Fruit fly (Drosophila melanogaster) whole organism, embryonic: Measurements from ENCODE around the gene sdt.
A peak's percentile ranks its signal among the peaks of the same experiment; 100 is the strongest.

ENCODE experiments used
- Atf3 ChIP-seq: fragments of 200-800 bp; sonication (Bioruptor generic); optimal IDR thresholded peaks from 3 replicates; lab custom pipeline; 2016; ENCODE audit warnings: missing biosample characterization, missing genetic modification characterization
- CG12155 ChIP-seq: fragments of 200-800 bp; sonication (Bioruptor generic); optimal IDR thresholded peaks from 3 replicates; lab custom pipeline; 2016; ENCODE audit warnings: missing biosample characterization, missing genetic modification characterization
- CG12391 ChIP-seq: fragments of 200-800 bp; sonication (Bioruptor generic); optimal IDR thresholded peaks from 3 replicates; lab custom pipeline; 2018; ENCODE audit warnings: missing biosample characterization, mild to moderate bottlenecking, missing genetic modification characterization, moderate library complexity
- CG15269 ChIP-seq: fragments of 200-800 bp; sonication (Bioruptor generic); optimal IDR thresholded peaks from 2 replicates; lab custom pipeline; 2018; ENCODE audit warnings: missing biosample characterization, mild to moderate bottlenecking, missing genetic modification characterization, moderate library complexity
- CG15601 ChIP-seq: fragments of 200-800 bp; sonication (Bioruptor generic); optimal IDR thresholded peaks from 3 replicates; lab custom pipeline; 2019; ENCODE audit warnings: missing biosample characterization, mild to moderate bottlenecking, missing genetic modification characterization, moderate library complexity
- CG17802 ChIP-seq: fragments of 200-800 bp; sonication (Bioruptor generic); optimal IDR thresholded peaks from 2 replicates; lab custom pipeline; 2018; ENCODE audit warnings: missing biosample characterization, mild to moderate bottlenecking, missing genetic modification characterization, moderate library complexity
- CG18011 ChIP-seq: fragments of 200-800 bp; sonication (Bioruptor generic); optimal IDR thresholded peaks from 2 replicates; lab custom pipeline; 2017; ENCODE audit warnings: missing biosample characterization, missing genetic modification characterization, mild to moderate bottlenecking, moderate library complexity, missing genotype
- CG1832 ChIP-seq: fragments of 200-800 bp; sonication (Bioruptor generic); optimal IDR thresholded peaks from 2 replicates; lab custom pipeline; 2017; ENCODE audit warnings: missing biosample characterization, mild to moderate bottlenecking, missing genetic modification characterization, inconsistent platforms
- CG18476 ChIP-seq: fragments of 200-800 bp; sonication (Bioruptor generic); optimal IDR thresholded peaks from 2 replicates; lab custom pipeline; 2016; ENCODE audit warnings: missing biosample characterization, mild to moderate bottlenecking, missing genetic modification characterization
- CG32772 ChIP-seq: fragments of 200-800 bp; sonication (Bioruptor generic); IDR thresholded peaks from 2 replicates; pipeline ENCODE4 v1.3.6; 2022; ENCODE audit warnings: missing biosample characterization, missing genetic modification characterization
- CG34224 ChIP-seq: fragments of 200-800 bp; sonication (Bioruptor generic); IDR thresholded peaks from 3 replicates; pipeline ENCODE4 v1.3.6; 2022; ENCODE audit warnings: missing biosample characterization, missing genetic modification characterization; ENCODE audit not compliant: partially characterized antibody
- CG3995 ChIP-seq: fragments of 200-800 bp; sonication (Bioruptor generic); optimal IDR thresholded peaks from 3 replicates; lab custom pipeline; 2016; ENCODE audit warnings: missing biosample characterization, missing genetic modification characterization
- CG8388 ChIP-seq: fragments of 200-800 bp; sonication (Bioruptor generic); optimal IDR thresholded peaks from 2 replicates; lab custom pipeline; 2019; ENCODE audit warnings: missing biosample characterization, mild to moderate bottlenecking, missing genetic modification characterization, moderate library complexity
- CG9215 ChIP-seq: fragments of 200-800 bp; sonication (Bioruptor generic); IDR thresholded peaks from 2 replicates; pipeline ENCODE4 v1.3.6; 2022; ENCODE audit warnings: missing biosample characterization, missing genetic modification characterization
- CG9609 ChIP-seq: fragments of 200-800 bp; sonication (Bioruptor generic); optimal IDR thresholded peaks from 3 replicates; lab custom pipeline; 2016; ENCODE audit warnings: missing biosample characterization, missing genetic modification characterization
- CG9932 ChIP-seq: fragments of 200-800 bp; sonication (Bioruptor generic); IDR thresholded peaks from 2 replicates; pipeline ENCODE4 v1.3.6; 2022; ENCODE audit warnings: missing biosample characterization, missing genetic modification characterization
- D19A ChIP-seq: fragments of 200-800 bp; optimal IDR thresholded peaks from 3 replicates; lab custom pipeline; 2019; ENCODE audit warnings: missing biosample characterization, mild to moderate bottlenecking, missing genetic modification characterization, moderate library complexity
- Dad ChIP-seq: fragments of 200-800 bp; sonication (Bioruptor generic); optimal IDR thresholded peaks from 3 replicates; lab custom pipeline; 2016; ENCODE audit warnings: missing biosample characterization, missing genetic modification characterization
- Dll ChIP-seq: fragments of 200-800 bp; sonication (Bioruptor generic); IDR thresholded peaks from 4 replicates; pipeline ENCODE4 v1.3.6; 2022; ENCODE audit warnings: missing biosample characterization, missing genetic modification characterization; ENCODE audit not compliant: partially characterized antibody
- Fer3 ChIP-seq: fragments of 200-800 bp; sonication (Bioruptor generic); optimal IDR thresholded peaks from 2 replicates; lab custom pipeline; 2018; ENCODE audit warnings: missing biosample characterization, mild to moderate bottlenecking, missing genetic modification characterization, moderate library complexity
- H15 ChIP-seq: fragments of 200-800 bp; sonication (Bioruptor generic); IDR thresholded peaks from 3 replicates; pipeline ENCODE4 v1.3.6; 2022; ENCODE audit warnings: missing biosample characterization, missing genetic modification characterization
- Hr39 ChIP-seq: fragments of >200 bp; optimal IDR thresholded peaks from 2 replicates; lab custom pipeline; 2017
- Lim3 ChIP-seq: fragments of 200-800 bp; sonication (Bioruptor generic); IDR thresholded peaks from 2 replicates; pipeline ENCODE4 v1.3.6; 2022; ENCODE audit warnings: missing biosample characterization, missing genetic modification characterization
- Mes4 ChIP-seq: fragments of 200-800 bp; sonication (Bioruptor generic); optimal IDR thresholded peaks from 2 replicates; lab custom pipeline; 2016; ENCODE audit warnings: missing biosample characterization, missing genetic modification characterization
- NK7.1 ChIP-seq: fragments of 200-800 bp; sonication (Bioruptor generic); optimal IDR thresholded peaks from 3 replicates; lab custom pipeline; 2016; ENCODE audit warnings: missing biosample characterization, missing genetic modification characterization
- Poxn ChIP-seq: fragments of 200-800 bp; sonication (Bioruptor generic); IDR thresholded peaks from 2 replicates; pipeline ENCODE4 v1.3.6; 2022; ENCODE audit warnings: missing biosample characterization, missing genetic modification characterization
- Rfx ChIP-seq: fragments of 200-800 bp; sonication (Bioruptor generic); IDR thresholded peaks from 2 replicates; pipeline ENCODE4 v1.3.6; 2022; ENCODE audit warnings: missing biosample characterization, missing genetic modification characterization
- Rx ChIP-seq: fragments of 200-800 bp; sonication (Bioruptor generic); IDR thresholded peaks from 2 replicates; pipeline ENCODE4 v1.3.6; 2022; ENCODE audit warnings: missing biosample characterization, missing genetic modification characterization
- Sox100B ChIP-seq: fragments of 200-800 bp; sonication (Bioruptor generic); optimal IDR thresholded peaks from 3 replicates; lab custom pipeline; 2018; ENCODE audit warnings: missing biosample characterization, mild to moderate bottlenecking, missing genetic modification characterization
- YL-1 ChIP-seq: fragments of 200-800 bp; sonication (Bioruptor generic); optimal IDR thresholded peaks from 3 replicates; lab custom pipeline; 2017; ENCODE audit warnings: missing biosample characterization, mild to moderate bottlenecking, missing genetic modification characterization
- ac ChIP-seq: fragments of 200-800 bp; sonication (Bioruptor generic); optimal IDR thresholded peaks from 3 replicates; lab custom pipeline; 2017; ENCODE audit warnings: missing biosample characterization, mild to moderate bottlenecking, missing genetic modification characterization
- bab2 ChIP-seq: fragments of 200-800 bp; sonication (Bioruptor generic); optimal IDR thresholded peaks from 2 replicates; lab custom pipeline; 2016; ENCODE audit warnings: missing biosample characterization, missing genetic modification characterization
- btn ChIP-seq: fragments of 200-800 bp; sonication (Bioruptor generic); optimal IDR thresholded peaks from 2 replicates; lab custom pipeline; 2016; ENCODE audit warnings: missing biosample characterization, missing genetic modification characterization
- cg ChIP-seq: fragments of 200-800 bp; sonication (Bioruptor generic); optimal IDR thresholded peaks from 3 replicates; lab custom pipeline; 2019; ENCODE audit warnings: missing biosample characterization, mild to moderate bottlenecking, missing genetic modification characterization, moderate library complexity
- chinmo ChIP-seq: fragments of 200-800 bp; sonication (Bioruptor generic); IDR thresholded peaks from 4 replicates; pipeline ENCODE4 v1.3.6; 2022; ENCODE audit warnings: missing biosample characterization, missing genetic modification characterization; ENCODE audit not compliant: partially characterized antibody
- chm ChIP-seq: fragments of 200-800 bp; sonication (Bioruptor generic); IDR thresholded peaks from 2 replicates; pipeline ENCODE4 v1.3.6; 2022; ENCODE audit warnings: missing biosample characterization, missing genetic modification characterization
- dysf ChIP-seq: fragments of 200-800 bp; sonication (Bioruptor generic); IDR thresholded peaks from 3 replicates; pipeline ENCODE4 v1.3.6; 2022; ENCODE audit warnings: missing biosample characterization, missing genetic modification characterization
- jigr1 ChIP-seq: fragments of 200-800 bp; sonication (Bioruptor generic); IDR thresholded peaks from 3 replicates; pipeline ENCODE4 v1.3.6; 2022; ENCODE audit warnings: missing biosample characterization, missing genetic modification characterization
- jing ChIP-seq: fragments of 200-800 bp; sonication (Bioruptor generic); optimal IDR thresholded peaks from 2 replicates; lab custom pipeline; 2018; ENCODE audit warnings: missing biosample characterization, mild to moderate bottlenecking, missing genetic modification characterization
- knrl ChIP-seq: fragments of 200-800 bp; sonication (Bioruptor generic); IDR thresholded peaks from 3 replicates; pipeline ENCODE4 v1.3.6; 2022; ENCODE audit warnings: missing biosample characterization, missing genetic modification characterization; ENCODE audit not compliant: partially characterized antibody
- lilli ChIP-seq: fragments of 200-800 bp; sonication (Bioruptor generic); optimal IDR thresholded peaks from 3 replicates; lab custom pipeline; 2016; ENCODE audit warnings: missing biosample characterization, missing genetic modification characterization
- mld ChIP-seq: fragments of 200-800 bp; sonication (Bioruptor generic); IDR thresholded peaks from 3 replicates; pipeline ENCODE4 v1.3.6; 2022; ENCODE audit warnings: missing biosample characterization, missing genetic modification characterization; ENCODE audit not compliant: partially characterized antibody
- nerfin-1 ChIP-seq: fragments of 200-800 bp; sonication (Bioruptor generic); optimal IDR thresholded peaks from 3 replicates; lab custom pipeline; 2019; ENCODE audit warnings: missing biosample characterization, mild to moderate bottlenecking, missing genetic modification characterization, moderate library complexity
- odd ChIP-seq: fragments of 200-800 bp; sonication (Bioruptor generic); optimal IDR thresholded peaks from 2 replicates; lab custom pipeline; 2017; ENCODE audit warnings: missing biosample characterization, mild to moderate bottlenecking, missing genetic modification characterization
- pb ChIP-seq: fragments of 200-800 bp; sonication (Bioruptor generic); optimal IDR thresholded peaks from 3 replicates; lab custom pipeline; 2016; ENCODE audit warnings: missing biosample characterization, missing genetic modification characterization
- rib ChIP-seq: fragments of 200-800 bp; sonication (Bioruptor generic); IDR thresholded peaks from 2 replicates; pipeline ENCODE4 v1.3.6; 2022; ENCODE audit warnings: missing biosample characterization, missing genetic modification characterization
- sc ChIP-seq, 3 experiments: fragments of >200 bp in 2 of 3; fragments of 200-800 bp in 1 of 3; sonication (Bioruptor generic) in 1 of 3; optimal IDR thresholded peaks; 2 replicates in 2 of 3; 3 replicates in 1 of 3; lab custom pipeline; 2017; ENCODE audit warnings: mild to moderate bottlenecking in 1 of 3, missing biosample characterization in 1 of 3, missing genetic modification characterization in 1 of 3, missing genetic modification reagents in 1 of 3
- slp2 ChIP-seq: fragments of 200-800 bp; sonication (Bioruptor generic); optimal IDR thresholded peaks from 2 replicates; lab custom pipeline; 2016; ENCODE audit warnings: missing biosample characterization, missing genetic modification characterization
- ssp ChIP-seq: fragments of 200-800 bp; sonication (Bioruptor generic); IDR thresholded peaks from 2 replicates; pipeline ENCODE4 v1.3.6; 2022; ENCODE audit warnings: missing biosample characterization, missing genetic modification characterization
- tgo ChIP-seq: fragments of 200-800 bp; sonication (Bioruptor generic); IDR thresholded peaks from 3 replicates; pipeline ENCODE4 v1.3.6; 2022; ENCODE audit warnings: missing biosample characterization, missing genetic modification characterization

Gene sdt

DNA sequence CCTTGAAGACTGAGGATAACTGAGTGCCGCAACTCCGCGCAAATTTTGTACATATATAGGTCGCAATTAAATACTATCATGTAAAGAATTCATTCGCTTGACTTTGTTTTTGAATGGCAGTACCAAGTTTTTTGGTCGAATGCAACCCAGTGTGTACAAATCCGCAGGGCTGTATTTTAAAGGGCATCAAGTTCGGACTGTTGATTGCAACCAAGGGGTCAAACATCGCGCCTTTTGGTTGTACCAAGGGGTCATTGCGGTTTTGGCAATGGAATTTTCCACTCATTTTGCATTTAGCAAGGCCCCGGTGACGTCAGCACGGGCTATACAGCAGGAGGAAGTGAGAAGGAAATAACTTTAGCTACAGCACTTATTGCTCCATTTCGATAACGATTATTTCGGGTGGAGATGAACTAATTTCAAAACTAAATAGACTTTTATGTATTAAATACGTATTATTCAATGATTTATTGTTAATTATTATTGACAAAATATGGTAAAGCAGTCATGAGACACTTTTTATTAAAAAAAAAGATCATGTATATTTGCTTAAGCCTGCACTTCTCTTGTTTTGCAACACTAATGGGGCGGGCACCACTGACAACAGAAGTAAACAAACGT, 46.5 kb upstream of the sdt start, which contains the start of gene CG10958 (continued):
- TF ChIP-seq CG17802 (tag; lab: Kevin White, UChicago): no peak
- TF ChIP-seq Mes4 (GFP tag; lab: Kevin White, UChicago): no peak
- TF ChIP-seq Poxn (GFP tag; lab: Robert Waterston, UW): no peak
- TF ChIP-seq CG8388 (GFP tag; lab: Kevin White, UChicago): peak; percentile 45
- no peak for TF ChIP-seq ac
- peak; percentile 37; the same call in 2 of the 3 replicates for TF ChIP-seq dysf (GFP tag; lab: Robert Waterston, UW)
- no peak for TF ChIP-seq pb (GFP tag; lab: Kevin White, UChicago)
- TF ChIP-seq rib: no peak; the same call in 1 of the 2 replicates
- no peak for TF ChIP-seq btn (GFP tag; lab: Kevin White, UChicago)
- TF ChIP-seq bab2 (GFP tag; lab: Kevin White, UChicago): no peak
- TF ChIP-seq Dll (GFP tag; lab: Robert Waterston, UW): peak; percentile 55; the same call in 3 of the 4 replicates
- no peak for TF ChIP-seq jigr1 (GFP tag; lab: Robert Waterston, UW)
- no peak for TF ChIP-seq cg (GFP tag; lab: Kevin White, UChicago)
- TF ChIP-seq CG15601 (tag; lab: Kevin White, UChicago): peak; percentile 18
- TF ChIP-seq Rx (GFP tag; lab: Robert Waterston, UW): 0 out of 2 replicates have a peak, but pooled peaks have one; percentile 30
- no peak for TF ChIP-seq CG3995 (GFP tag; lab: Kevin White, UChicago)
- TF ChIP-seq Rfx: peak; percentile 66
- peak; percentile 35 for TF ChIP-seq Dad (GFP tag; lab: Kevin White, UChicago)
- no peak for TF ChIP-seq chm
- TF ChIP-seq jing (GFP tag; lab: Kevin White, UChicago): no peak
- peak; percentile 55 for TF ChIP-seq Sox100B (GFP tag; lab: Kevin White, UChicago)
- no peak for TF ChIP-seq knrl (GFP tag; lab: Robert Waterston, UW)
- peak; percentile 60 for TF ChIP-seq CG18011
- TF ChIP-seq CG15269 (tag; lab: Kevin White, UChicago): peak; percentile 64
- peak; percentile 1 for TF ChIP-seq D19A (tag; lab: Kevin White, UChicago)
- TF ChIP-seq mld (GFP tag; lab: Robert Waterston, UW): no peak
- TF ChIP-seq odd: peak; percentile 14
- TF ChIP-seq CG32772 (GFP tag; lab: Robert Waterston, UW): peak; percentile 52; the same call in 1 of the 2 replicates
- TF ChIP-seq CG9932 (GFP tag; lab: Robert Waterston, UW): peak; percentile 69
- peak; percentile 58 for TF ChIP-seq YL-1 (GFP tag; lab: Kevin White, UChicago)
- peak; percentile 75 for TF ChIP-seq lilli (GFP tag; lab: Kevin White, UChicago)
- TF ChIP-seq tgo (GFP tag; lab: Robert Waterston, UW): peak; percentile 64
- peak; percentile 49 for TF ChIP-seq Fer3 (tag; lab: Kevin White, UChicago)
- no peak for TF ChIP-seq Lim3
- peak; percentile 1 for TF ChIP-seq nerfin-1
- no peak for TF ChIP-seq H15 (GFP tag; lab: Robert Waterston, UW)
- peak; percentile 32 for TF ChIP-seq CG18476 (GFP tag; lab: Kevin White, UChicago)
- TF ChIP-seq CG1832: peak; percentile 22
- TF ChIP-seq CG34224: no peak
- TF ChIP-seq CG9609 (GFP tag; lab: Kevin White, UChicago): peak; percentile 4
- no peak for TF ChIP-seq Hr39
- peak; percentile 30; the same call in 1 of the 2 replicates for TF ChIP-seq CG9215 (GFP tag; lab: Robert Waterston, UW)
- TF ChIP-seq CG12391 (tag; lab: Kevin White, UChicago): peak; percentile 80
- no peak for TF ChIP-seq chinmo (GFP tag; lab: Robert Waterston, UW)
- peak; percentile 38; the same call in 1 of the 2 replicates for TF ChIP-seq ssp (GFP tag; lab: Robert Waterston, UW)
- TF ChIP-seq NK7.1 (GFP tag; lab: Kevin White, UChicago): no peak
- peak; percentile 51 for TF ChIP-seq Atf3 (GFP tag; lab: Kevin White, UChicago)
- no peak for TF ChIP-seq slp2 (GFP tag; lab: Kevin White, UChicago)
- TF ChIP-seq sc (optimal IDR thresholded peaks at IDR 0.05; lab: Kevin White, UChicago): no peak
- no peak for TF ChIP-seq sc (GFP tag; optimal IDR thresholded peaks at IDR 0.05; lab: Kevin White, UChicago)
- TF ChIP-seq CG12155 (GFP tag; lab: Kevin White, UChicago): peak; percentile 63
